Worm (Caenorhabditis elegans) whole organism, young adult: ENCODE results near the gene nlp-18.

Experiments
- B0336.3 ChIP-seq: fragments of 200-800 bp; sonication (Bioruptor generic); IDR thresholded peaks from 2 replicates; pipeline ENCODE4 v1.3.6; 2022; ENCODE audit warnings: missing genetic modification characterization, missing compliant biosample characterization
- D2030.7 ChIP-seq: fragments of 200-800 bp; sonication (Bioruptor generic); IDR thresholded peaks from 2 replicates; pipeline ENCODE4 v1.3.6; 2022; ENCODE audit warnings: missing genetic modification reagents, missing genetic modification characterization, missing compliant biosample characterization
- Y53G8AR.9 ChIP-seq: fragments of 200-800 bp; sonication (Bioruptor generic); conservative IDR thresholded peaks from 2 replicates; pipeline ENCODE4 v1.3.6; 2022; ENCODE audit warnings: missing genetic modification reagents, missing genetic modification characterization, missing compliant biosample characterization
- ama-1 ChIP-seq, 3 experiments: fragments of 150-350 bp in 1 of 3; sonication (generic microtip) in 2 of 3; optimal IDR thresholded peaks; 2 replicates each; lab custom pipeline; 2014 to 2018; ENCODE audit warnings: missing biosample characterization in 2 of 3, missing genetic modification characterization in 2 of 3, missing genetic modification reagents in 2 of 3
- athp-1 ChIP-seq: sonication (generic microtip); optimal IDR thresholded peaks from 2 replicates; lab custom pipeline; 2017; ENCODE audit warnings: mild to moderate bottlenecking, missing genetic modification characterization, missing compliant biosample characterization
- dpff-1 ChIP-seq: sonication (generic microtip); optimal IDR thresholded peaks from 2 replicates; lab custom pipeline; 2017; ENCODE audit warnings: mild to moderate bottlenecking, missing genetic modification characterization, missing compliant biosample characterization
- lag-1 ChIP-seq: fragments of 200-800 bp; sonication (Bioruptor generic); IDR thresholded peaks from 2 replicates; pipeline ENCODE4 v1.3.6; 2022; ENCODE audit warnings: missing genetic modification reagents, missing genetic modification characterization, missing compliant biosample characterization
- lsy-27 ChIP-seq: sonication (generic microtip); optimal IDR thresholded peaks from 2 replicates; lab custom pipeline; 2017; ENCODE audit warnings: missing genetic modification characterization, mild to moderate bottlenecking, missing compliant biosample characterization, antibody characterized with exemption, missing genotype, borderline replicate concordance; ENCODE audit not compliant: insufficient read depth
- nhr-27 ChIP-seq: fragments of 200-800 bp; sonication (Bioruptor generic); optimal IDR thresholded peaks from 2 replicates; lab custom pipeline; 2018; ENCODE audit warnings: mild to moderate bottlenecking, missing genetic modification characterization, moderate library complexity, missing compliant biosample characterization
- nhr-90 ChIP-seq: sonication (generic microtip); optimal IDR thresholded peaks from 2 replicates; lab custom pipeline; 2016; ENCODE audit warnings: missing genotype, mild to moderate bottlenecking, missing genetic modification characterization, missing compliant biosample characterization
- sea-2 ChIP-seq: fragments of 200-800 bp; sonication (Bioruptor generic); IDR thresholded peaks from 2 replicates; pipeline ENCODE4 v1.3.6; 2022; ENCODE audit warnings: missing genetic modification characterization, missing compliant biosample characterization
- snpc-1.3 ChIP-seq: sonication (generic microtip); optimal IDR thresholded peaks from 2 replicates; lab custom pipeline; 2017; ENCODE audit warnings: missing genetic modification characterization, mild to moderate bottlenecking, missing compliant biosample characterization, antibody characterized with exemption, moderate library complexity, missing genotype, missing genetic modification reagents; ENCODE audit not compliant: insufficient read depth
- ztf-22 ChIP-seq: fragments of 200-800 bp; sonication (Bioruptor generic); optimal IDR thresholded peaks from 2 replicates; lab custom pipeline; 2018; ENCODE audit warnings: mild to moderate bottlenecking, missing genetic modification characterization, moderate library complexity, missing compliant biosample characterization

- no peak for TF ChIP-seq dpff-1 (tag; lab: Kevin White, UChicago)
- no peak for TF ChIP-seq nhr-27 (tag; lab: Kevin White, UChicago)
- no peak for TF ChIP-seq B0336.3 (GFP tag; lab: Robert Waterston, UW)
- no peak for TF ChIP-seq Y53G8AR.9 (GFP tag; lab: Robert Waterston, UW)
- no peak for TF ChIP-seq snpc-1.3 (tag; lab: Kevin White, UChicago)
- no peak for TF ChIP-seq lsy-27
- TF ChIP-seq lag-1: no peak
- TF ChIP-seq D2030.7: no peak
- no peak for TF ChIP-seq ztf-22 (GFP tag; lab: Kevin White, UChicago)
- TF ChIP-seq nhr-90 (tag; lab: Kevin White, UChicago): no peak
- no peak for TF ChIP-seq ama-1 (optimal IDR thresholded peaks at IDR 0.05; lab: Kevin White, UChicago)
- TF ChIP-seq ama-1 (GFP tag; optimal IDR thresholded peaks at IDR 0.05; lab: Kevin White, UChicago): no peak
- no peak for TF ChIP-seq sea-2 (GFP tag; lab: Robert Waterston, UW)
- TF ChIP-seq athp-1 (tag; lab: Kevin White, UChicago): no peak
These were observed at the start of gene nlp-18 for ce11 chrII:11030297-11030696.
